Fruit fly (Drosophila melanogaster) whole organism, pupa: ENCODE measurements around the gene Apc.

Source experiments
- CG12605 ChIP-seq: fragments of 200-800 bp; sonication (Bioruptor generic); IDR thresholded peaks from 2 replicates; pipeline ENCODE4 v1.3.6; 2022; ENCODE audit warnings: missing biosample characterization, missing genetic modification characterization
- CG17806 ChIP-seq: fragments of 200-800 bp; sonication (Bioruptor generic); optimal IDR thresholded peaks from 2 replicates; lab custom pipeline; 2018; ENCODE audit warnings: missing biosample characterization, mild to moderate bottlenecking, missing genetic modification characterization, moderate library complexity
- CG34367 ChIP-seq: fragments of 200-800 bp; sonication (Bioruptor generic); optimal IDR thresholded peaks from 2 replicates; lab custom pipeline; 2018; ENCODE audit warnings: missing biosample characterization, mild to moderate bottlenecking, missing genetic modification characterization
- EcR ChIP-seq: fragments of 200-800 bp; sonication (Bioruptor generic); optimal IDR thresholded peaks from 3 replicates; lab custom pipeline; 2019; ENCODE audit warnings: missing biosample characterization, missing genetic modification characterization, mild to moderate bottlenecking, moderate library complexity, missing genetic modification reagents
- Snoo ChIP-seq: fragments of 200-800 bp; sonication (Bioruptor generic); optimal IDR thresholded peaks from 3 replicates; lab custom pipeline; 2017; ENCODE audit warnings: missing biosample characterization, mild to moderate bottlenecking, missing genetic modification characterization, inconsistent platforms

DNA sequence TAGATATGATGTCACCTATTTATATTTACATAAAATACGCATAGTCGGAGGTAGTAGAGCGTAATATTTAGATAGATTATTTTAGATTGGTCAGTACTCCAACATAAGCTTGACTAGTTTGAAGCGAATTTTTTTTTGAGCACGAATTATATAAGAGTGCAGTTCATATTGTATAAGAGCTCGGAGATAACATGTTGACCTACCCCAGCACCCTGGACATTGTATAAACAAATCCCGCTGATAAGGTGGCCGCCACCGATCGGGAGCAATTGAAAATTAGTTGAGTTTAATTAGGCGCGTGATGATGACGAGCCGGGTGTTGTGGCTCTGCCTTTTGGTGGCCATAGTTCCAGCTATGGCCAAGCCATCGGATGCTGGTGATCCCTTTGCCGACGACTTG is 30.8 kb upstream of the Apc start, which contains the start of gene Nepl18:
- TF ChIP-seq CG12605 (GFP tag; lab: Robert Waterston, UW) = no peak
- no peak for TF ChIP-seq Snoo (tag; lab: Kevin White, UChicago)
- TF ChIP-seq CG34367 (tag; lab: Kevin White, UChicago) = no peak
- no peak for TF ChIP-seq CG17806 (tag; lab: Kevin White, UChicago)
- no peak for TF ChIP-seq EcR (GFP tag; lab: Kevin White, UChicago)
